Fruit fly (Drosophila melanogaster) whole organism, embryonic: ENCODE data around the gene CG12659.

ENCODE experiments used
- Awh ChIP-seq: fragments of 200-800 bp; sonication (Bioruptor generic); IDR thresholded peaks from 2 replicates; pipeline ENCODE4, ENCODE4 v1.3.6; 2022; ENCODE audit warnings: missing biosample characterization, missing genetic modification characterization
- CG10543 ChIP-seq: fragments of 200-800 bp; sonication (Bioruptor generic); optimal IDR thresholded peaks from 3 replicates; lab custom pipeline; 2017; ENCODE audit warnings: missing biosample characterization, mild to moderate bottlenecking, missing genetic modification characterization, moderate library complexity
- CG12236 ChIP-seq: fragments of 200-800 bp; sonication (Bioruptor generic); optimal IDR thresholded peaks from 2 replicates; lab custom pipeline; 2016; ENCODE audit warnings: missing biosample characterization, missing genetic modification characterization
- CG15073 ChIP-seq: fragments of 200-800 bp; sonication (Bioruptor generic); optimal IDR thresholded peaks from 2 replicates; lab custom pipeline; 2016; ENCODE audit warnings: missing biosample characterization, missing genetic modification characterization
- CG15696 ChIP-seq: fragments of 200-800 bp; sonication (Bioruptor generic); optimal IDR thresholded peaks from 2 replicates; lab custom pipeline; 2019; ENCODE audit warnings: missing biosample characterization, mild to moderate bottlenecking, missing genetic modification characterization, moderate library complexity
- CG1602 ChIP-seq: fragments of 200-800 bp; sonication (Bioruptor generic); optimal IDR thresholded peaks from 3 replicates; lab custom pipeline; 2016; ENCODE audit warnings: missing biosample characterization, missing genetic modification characterization
- CG1647 ChIP-seq: fragments of 200-800 bp; sonication (Bioruptor generic); optimal IDR thresholded peaks from 3 replicates; lab custom pipeline; 2016; ENCODE audit warnings: missing biosample characterization, missing genetic modification characterization
- CG18262 ChIP-seq: fragments of 200-800 bp; optimal IDR thresholded peaks from 3 replicates; lab custom pipeline; 2019; ENCODE audit warnings: missing biosample characterization, mild to moderate bottlenecking, missing genetic modification characterization, moderate library complexity
- CG18476 ChIP-seq: fragments of 200-800 bp; sonication (Bioruptor generic); optimal IDR thresholded peaks from 2 replicates; lab custom pipeline; 2016; ENCODE audit warnings: missing biosample characterization, mild to moderate bottlenecking, missing genetic modification characterization
- CG2120 ChIP-seq: fragments of 200-800 bp; sonication (Bioruptor generic); optimal IDR thresholded peaks from 3 replicates; lab custom pipeline; 2016; ENCODE audit warnings: missing biosample characterization, missing genetic modification characterization
- CG4360 ChIP-seq: fragments of 200-800 bp; sonication (Bioruptor generic); IDR thresholded peaks from 2 replicates; pipeline ENCODE4 v1.3.6; 2022; ENCODE audit warnings: missing biosample characterization, missing genetic modification characterization
- CG4424 ChIP-seq: fragments of 200-800 bp; sonication (Bioruptor generic); optimal IDR thresholded peaks from 3 replicates; lab custom pipeline; 2016; ENCODE audit warnings: missing biosample characterization, missing genetic modification characterization
- CG4854 ChIP-seq: fragments of 200-800 bp; sonication (Bioruptor generic); optimal IDR thresholded peaks from 2 replicates; lab custom pipeline; 2016; ENCODE audit warnings: missing biosample characterization, missing genetic modification characterization, inconsistent platforms
- CG9797 ChIP-seq: fragments of 200-800 bp; sonication (Bioruptor generic); optimal IDR thresholded peaks from 3 replicates; lab custom pipeline; 2018; ENCODE audit warnings: missing biosample characterization, mild to moderate bottlenecking, missing genetic modification characterization
- CTCF ChIP-seq: fragments of 200-800 bp; sonication (Bioruptor generic); optimal IDR thresholded peaks from 2 replicates; lab custom pipeline; 2017; ENCODE audit warnings: missing biosample characterization, mild to moderate bottlenecking, missing genetic modification characterization, moderate library complexity
- CrebB ChIP-seq: fragments of 200-800 bp; sonication (Bioruptor generic); optimal IDR thresholded peaks from 3 replicates; lab custom pipeline; 2018; ENCODE audit warnings: missing biosample characterization, mild to moderate bottlenecking, missing genetic modification characterization
- Dbx ChIP-seq: fragments of 200-800 bp; sonication (Bioruptor generic); IDR thresholded peaks from 3 replicates; pipeline ENCODE4 v1.3.6; 2022; ENCODE audit warnings: missing biosample characterization, missing genetic modification characterization
- E2f2 ChIP-seq: fragments of 200-800 bp; sonication (Bioruptor generic); IDR thresholded peaks from 2 replicates; pipeline ENCODE4 v1.3.6; 2022; ENCODE audit warnings: missing biosample characterization, missing genetic modification characterization
- Elba2 ChIP-seq: fragments of 200-800 bp; sonication (Bioruptor generic); optimal IDR thresholded peaks from 3 replicates; lab custom pipeline; 2016; ENCODE audit warnings: missing biosample characterization, missing genetic modification characterization
- Hr39 ChIP-seq: fragments of >200 bp; optimal IDR thresholded peaks from 2 replicates; lab custom pipeline; 2017
- Lim3 ChIP-seq: fragments of 200-800 bp; sonication (Bioruptor generic); IDR thresholded peaks from 2 replicates; pipeline ENCODE4 v1.3.6; 2022; ENCODE audit warnings: missing biosample characterization, missing genetic modification characterization
- Mad ChIP-seq: fragments of 200-800 bp; sonication (Bioruptor generic); optimal IDR thresholded peaks from 2 replicates; lab custom pipeline; 2016; ENCODE audit warnings: missing biosample characterization, missing genetic modification characterization
- Myb ChIP-seq: fragments of 200-800 bp; sonication (Bioruptor generic); optimal IDR thresholded peaks from 2 replicates; lab custom pipeline; 2016; ENCODE audit warnings: missing biosample characterization, missing genetic modification characterization
- NK7.1 ChIP-seq: fragments of 200-800 bp; sonication (Bioruptor generic); optimal IDR thresholded peaks from 3 replicates; lab custom pipeline; 2016; ENCODE audit warnings: missing biosample characterization, missing genetic modification characterization
- PHDP ChIP-seq: fragments of 200-800 bp; sonication (Bioruptor generic); optimal IDR thresholded peaks from 3 replicates; lab custom pipeline; 2018; ENCODE audit warnings: missing biosample characterization, mild to moderate bottlenecking, missing genetic modification characterization, moderate library complexity
- Usf ChIP-seq: fragments of 200-800 bp; sonication (Bioruptor generic); optimal IDR thresholded peaks from 2 replicates; lab custom pipeline; 2017; ENCODE audit warnings: missing genotype, missing biosample characterization, missing genetic modification characterization
- abd-A ChIP-seq: fragments of 200-800 bp; sonication (Bioruptor generic); optimal IDR thresholded peaks from 3 replicates; lab custom pipeline; 2019; ENCODE audit warnings: missing biosample characterization, mild to moderate bottlenecking, missing genetic modification characterization, moderate library complexity
- amos ChIP-seq: fragments of 200-800 bp; sonication (Bioruptor generic); IDR thresholded peaks from 2 replicates; pipeline ENCODE4 v1.3.6; 2022; ENCODE audit warnings: missing biosample characterization, missing genetic modification characterization; ENCODE audit not compliant: partially characterized antibody
- bbx ChIP-seq: fragments of 200-800 bp; sonication (Bioruptor generic); IDR thresholded peaks from 2 replicates; pipeline ENCODE4 v1.3.6; 2022; ENCODE audit warnings: missing biosample characterization, missing genetic modification characterization; ENCODE audit not compliant: partially characterized antibody
- cad ChIP-seq: fragments of >200 bp; optimal IDR thresholded peaks from 2 replicates; lab custom pipeline; 2017; ENCODE audit warnings: missing biosample characterization, missing genetic modification characterization
- cas ChIP-seq: fragments of 200-800 bp; sonication (Bioruptor generic); IDR thresholded peaks from 2 replicates; pipeline ENCODE4 v1.3.6; 2022; ENCODE audit warnings: missing biosample characterization, missing genetic modification characterization
- cg ChIP-seq: fragments of 200-800 bp; sonication (Bioruptor generic); optimal IDR thresholded peaks from 3 replicates; lab custom pipeline; 2019; ENCODE audit warnings: missing biosample characterization, mild to moderate bottlenecking, missing genetic modification characterization, moderate library complexity
- croc ChIP-seq: fragments of 200-800 bp; sonication (Bioruptor generic); conservative IDR thresholded peaks from 3 replicates; pipeline ENCODE4 v1.3.6; 2022; ENCODE audit warnings: missing biosample characterization, missing genetic modification characterization
- dimm ChIP-seq: fragments of 200-800 bp; sonication (Bioruptor generic); IDR thresholded peaks from 2 replicates; pipeline ENCODE4 v1.3.6; 2022; ENCODE audit warnings: missing biosample characterization, missing genetic modification characterization
- fd64A ChIP-seq: fragments of 200-800 bp; sonication (Bioruptor generic); optimal IDR thresholded peaks from 3 replicates; lab custom pipeline; 2018; ENCODE audit warnings: missing biosample characterization, mild to moderate bottlenecking, missing genetic modification characterization
- gem ChIP-seq: fragments of 200-800 bp; sonication (Bioruptor generic); optimal IDR thresholded peaks from 2 replicates; lab custom pipeline; 2019; ENCODE audit warnings: missing biosample characterization, mild to moderate bottlenecking, missing genetic modification characterization, moderate library complexity
- gsb ChIP-seq: fragments of 200-800 bp; sonication (Bioruptor generic); IDR thresholded peaks from 2 replicates; pipeline ENCODE4 v1.3.6; 2022; ENCODE audit warnings: missing biosample characterization, missing genetic modification characterization
- hb ChIP-seq: fragments of 200-800 bp; sonication (Bioruptor generic); IDR thresholded peaks from 3 replicates; pipeline ENCODE4 v1.3.6; 2022; ENCODE audit warnings: missing biosample characterization, missing genetic modification characterization; ENCODE audit not compliant: partially characterized antibody
- ind ChIP-seq: fragments of 200-800 bp; sonication (Bioruptor generic); optimal IDR thresholded peaks from 3 replicates; lab custom pipeline; 2016; ENCODE audit warnings: missing biosample characterization, missing genetic modification characterization
- mirr ChIP-seq: fragments of 200-800 bp; sonication (Bioruptor generic); optimal IDR thresholded peaks from 3 replicates; lab custom pipeline; 2018; ENCODE audit warnings: missing biosample characterization, mild to moderate bottlenecking, missing genetic modification characterization
- odd ChIP-seq: fragments of 200-800 bp; sonication (Bioruptor generic); optimal IDR thresholded peaks from 2 replicates; lab custom pipeline; 2017; ENCODE audit warnings: missing biosample characterization, mild to moderate bottlenecking, missing genetic modification characterization
- phol ChIP-seq: fragments of 200-800 bp; sonication (Bioruptor generic); optimal IDR thresholded peaks from 3 replicates; lab custom pipeline; 2018; ENCODE audit warnings: missing biosample characterization, mild to moderate bottlenecking, missing genetic modification characterization, moderate library complexity
- salm ChIP-seq: fragments of 200-800 bp; sonication (Bioruptor generic); optimal IDR thresholded peaks from 2 replicates; lab custom pipeline; 2018; ENCODE audit warnings: missing biosample characterization, mild to moderate bottlenecking, missing genetic modification characterization
- sens ChIP-seq: fragments of 200-800 bp; sonication (Bioruptor generic); peaks from one replicate; lab custom pipeline; 2016; ENCODE audit warnings: missing biosample characterization, missing genetic modification characterization
- slp2 ChIP-seq: fragments of 200-800 bp; sonication (Bioruptor generic); optimal IDR thresholded peaks from 2 replicates; lab custom pipeline; 2016; ENCODE audit warnings: missing biosample characterization, missing genetic modification characterization
- tio ChIP-seq: fragments of 200-800 bp; sonication (Bioruptor generic); optimal IDR thresholded peaks from 2 replicates; lab custom pipeline; 2017; ENCODE audit warnings: missing biosample characterization, missing genetic modification characterization, inconsistent platforms
- ttk ChIP-seq: fragments of 200-800 bp; sonication (Bioruptor generic); IDR thresholded peaks from 2 replicates; pipeline ENCODE4 v2.1.2; 2022; ENCODE audit warnings: missing biosample characterization, missing genetic modification characterization
- twi ChIP-seq: fragments of 200-800 bp; optimal IDR thresholded peaks from 2 replicates; lab custom pipeline; 2019; ENCODE audit warnings: missing biosample characterization, mild to moderate bottlenecking, missing genetic modification characterization, moderate library complexity
- unc-4 ChIP-seq: fragments of 200-800 bp; sonication (Bioruptor generic); IDR thresholded peaks from 2 replicates; pipeline ENCODE4 v1.3.6; 2022; ENCODE audit warnings: missing biosample characterization, missing genetic modification characterization; ENCODE audit not compliant: partially characterized antibody
- vfl ChIP-seq: fragments of 200-800 bp; sonication (Bioruptor generic); optimal IDR thresholded peaks from 2 replicates; lab custom pipeline; 2016; ENCODE audit warnings: missing biosample characterization, missing genetic modification characterization
- vvl ChIP-seq: fragments of 200-800 bp; sonication (Bioruptor generic); IDR thresholded peaks from 2 replicates; pipeline ENCODE4 v1.3.6; 2022; ENCODE audit warnings: missing biosample characterization, missing genetic modification characterization
- wdn ChIP-seq: fragments of 200-800 bp; sonication (Bioruptor generic); IDR thresholded peaks from 2 replicates; pipeline ENCODE4 v1.3.6; 2022; ENCODE audit warnings: missing biosample characterization, missing genetic modification characterization
- zen ChIP-seq: fragments of 200-800 bp; sonication (Bioruptor generic); optimal IDR thresholded peaks from 3 replicates; lab custom pipeline; 2018; ENCODE audit warnings: missing biosample characterization, mild to moderate bottlenecking, missing genetic modification characterization, moderate library complexity

CG12659 gene

dm6 chrX:8627171-8627570 is 35.6 kb upstream of the CG12659 start (continued):
- TF ChIP-seq wdn (no peak), CG15073 (no peak), vfl (no peak), phol (tag; lab: Kevin White, UChicago) (peak; percentile 80), vvl (GFP tag; lab: Robert Waterston, UW) (peak; percentile 89), salm (tag; lab: Kevin White, UChicago) (no peak), CTCF (GFP tag; lab: Kevin White, UChicago) (peak; percentile 1), gem (tag; lab: Kevin White, UChicago) (peak; percentile 84), cas (no peak), sens (GFP tag; lab: Kevin White, UChicago) (peak; percentile 98), CG4360 (peak; percentile 56), unc-4 (no peak), PHDP (tag; lab: Kevin White, UChicago) (peak; percentile 37), croc (GFP tag; lab: Robert Waterston, UW) (peak; percentile 85), odd (GFP tag; lab: Kevin White, UChicago) (no peak), CG18476 (GFP tag; lab: Kevin White, UChicago) (peak; percentile 46), amos (GFP tag; lab: Robert Waterston, UW) (no peak), cg (GFP tag; lab: Kevin White, UChicago) (no peak), CG2120 (GFP tag; lab: Kevin White, UChicago) (no peak), Dbx (GFP tag; lab: Robert Waterston, UW) (0 out of 3 replicates have a peak, but pooled peaks have one; percentile 24), twi (tag; lab: Kevin White, UChicago) (peak; percentile 62), tio (GFP tag; lab: Kevin White, UChicago) (no peak), CG9797 (GFP tag; lab: Kevin White, UChicago) (no peak), CG4424 (peak; percentile 65), Elba2 (GFP tag; lab: Kevin White, UChicago) (no peak), CG15696 (peak; percentile 70), CG10543 (no peak), mirr (GFP tag; lab: Kevin White, UChicago) (no peak), CG18262 (tag; lab: Kevin White, UChicago) (peak; percentile 84), hb (GFP tag; lab: Robert Waterston, UW) (no peak), fd64A (GFP tag; lab: Kevin White, UChicago) (peak; percentile 70), cad (GFP tag; lab: Kevin White, UChicago) (no peak), CG4854 (GFP tag; lab: Kevin White, UChicago) (no peak), ind (peak; percentile 33), Mad (GFP tag; lab: Kevin White, UChicago) (peak; percentile 56), NK7.1 (GFP tag; lab: Kevin White, UChicago) (peak; percentile 72), Lim3 (GFP tag; lab: Robert Waterston, UW) (no peak), gsb (GFP tag; lab: Robert Waterston, UW) (no peak), CG1647 (peak; percentile 2), ttk (GFP tag; lab: Robert Waterston, UW) (peak; percentile 74), CG12236 (GFP tag; lab: Kevin White, UChicago) (peak; percentile 18), slp2 (peak; percentile 86), abd-A (tag; lab: Kevin White, UChicago) (no peak), bbx (GFP tag; lab: Robert Waterston, UW) (no peak), Myb (GFP tag; lab: Kevin White, UChicago) (peak; percentile 22), CrebB (tag; lab: Kevin White, UChicago) (peak; percentile 5), zen (tag; lab: Kevin White, UChicago) (peak; percentile 64), CG1602 (GFP tag; lab: Kevin White, UChicago) (peak; percentile 47), Hr39 (no peak), dimm (GFP tag; lab: Robert Waterston, UW) (peak; percentile 58), E2f2 (GFP tag; lab: Robert Waterston, UW) (no peak; the same call in 1 of the 2 replicates), Usf (GFP tag; lab: Kevin White, UChicago) (peak; percentile 37), Awh (peak; percentile 62; the same call in 1 of the 2 replicates)
